Worm (Caenorhabditis elegans) whole organism, L1 larva: ENCODE measurements around the gene srj-21.

Experiments used
- ama-1 ChIP-seq: fragments of 150-350 bp; optimal IDR thresholded peaks from 2 replicates; lab custom pipeline; 2014
- hlh-17 ChIP-seq: fragments of 200-800 bp; sonication (Bioruptor generic); optimal IDR thresholded peaks from 2 replicates; lab custom pipeline; 2018; ENCODE audit warnings: missing genetic modification characterization, mild to moderate bottlenecking, missing compliant biosample characterization, moderate library complexity, borderline replicate concordance
- lir-3 ChIP-seq: sonication (generic microtip); optimal IDR thresholded peaks from 2 replicates; lab custom pipeline; 2016; ENCODE audit warnings: mild to moderate bottlenecking, missing genetic modification characterization, moderate library complexity, missing compliant biosample characterization; ENCODE audit not compliant: poor library complexity
- mdl-1 ChIP-seq, 2 experiments: fragments of 150-350 bp; optimal IDR thresholded peaks; 2 replicates each; lab custom pipeline; 2014 to 2017; ENCODE audit warnings: missing biosample characterization in 2 of 2, missing genetic modification characterization in 2 of 2, inconsistent platforms in 1 of 2
- nhr-20 ChIP-seq: sonication (generic microtip); optimal IDR thresholded peaks from 2 replicates; lab custom pipeline; 2016; ENCODE audit warnings: mild to moderate bottlenecking, missing genetic modification characterization, missing compliant biosample characterization
- sptf-1 ChIP-seq: fragments of 150-350 bp; optimal IDR thresholded peaks from 2 replicates; lab custom pipeline; 2014; ENCODE audit warnings: missing biosample characterization, missing genetic modification characterization
- vab-15 ChIP-seq: sonication (generic microtip); optimal IDR thresholded peaks from 2 replicates; lab custom pipeline; 2017; ENCODE audit warnings: missing genotype, mild to moderate bottlenecking, missing genetic modification characterization, missing compliant biosample characterization
- ztf-4 ChIP-seq: fragments of 150-350 bp; optimal IDR thresholded peaks from 2 replicates; lab custom pipeline; 2014; ENCODE audit warnings: missing biosample characterization, missing genetic modification characterization

- TF ChIP-seq mdl-1 (tag; optimal IDR thresholded peaks at IDR 0.05; lab: Kevin White, UChicago) (no peak), nhr-20 (peak; percentile 50), ama-1 (lab: Kevin White, UChicago) (no peak), lir-3 (tag; lab: Kevin White, UChicago) (no peak), ztf-4 (tag; lab: Kevin White, UChicago) (no peak), sptf-1 (tag; lab: Kevin White, UChicago) (no peak), hlh-17 (no peak), vab-15 (tag; lab: Kevin White, UChicago) (no peak)
These were observed 12.0 kb downstream of the srj-21 start for ce11 chrV:10757128-10757527.
